Worm (Caenorhabditis elegans) whole organism, early embryonic: ENCODE data around the gene clec-34.

ENCODE experiments used
- B0310.2 ChIP-seq: sonication (generic microtip); optimal IDR thresholded peaks from 2 replicates; lab custom pipeline; 2016; ENCODE audit warnings: mild to moderate bottlenecking, missing genetic modification characterization, missing compliant biosample characterization
- ama-1 ChIP-seq: fragments of 150-350 bp; optimal IDR thresholded peaks from 2 replicates; lab custom pipeline; 2014
- ceh-13 ChIP-seq: fragments of 200-800 bp; sonication (Bioruptor generic); optimal IDR thresholded peaks from 2 replicates; lab custom pipeline; 2018; ENCODE audit warnings: mild to moderate bottlenecking, missing genetic modification characterization, missing compliant biosample characterization
- ceh-36 ChIP-seq: sonication (generic microtip); optimal IDR thresholded peaks from 2 replicates; lab custom pipeline; 2016; ENCODE audit warnings: missing genetic modification characterization, inconsistent platforms, missing compliant biosample characterization
- ets-7 ChIP-seq: sonication (generic microtip); optimal IDR thresholded peaks from 2 replicates; lab custom pipeline; 2016; ENCODE audit warnings: missing genotype, missing genetic modification characterization, missing compliant biosample characterization
- flt-1 ChIP-seq: fragments of 200-800 bp; sonication (Bioruptor generic); IDR thresholded peaks from 2 replicates; pipeline ENCODE4 v1.3.6; 2022; ENCODE audit warnings: missing genetic modification characterization, missing compliant biosample characterization
- hnd-1 ChIP-seq: sonication (generic microtip); optimal IDR thresholded peaks from 2 replicates; lab custom pipeline; 2016; ENCODE audit warnings: missing genetic modification characterization, missing compliant biosample characterization
- pes-1 ChIP-seq: fragments of 200-800 bp; sonication (Bioruptor generic); IDR thresholded peaks from 2 replicates; pipeline ENCODE4 v1.3.6; 2022; ENCODE audit warnings: missing genetic modification reagents, missing genetic modification characterization, missing compliant biosample characterization
- tbx-37 ChIP-seq: fragments of 200-800 bp; sonication (Bioruptor generic); conservative IDR thresholded peaks from 2 replicates; pipeline ENCODE4 v1.3.6; 2022; ENCODE audit warnings: missing genetic modification reagents, missing genetic modification characterization, missing compliant biosample characterization

ce11 chrV:16781974-16782373 is 46.4 kb downstream of the clec-34 start:
- no peak for TF ChIP-seq ets-7 (tag; lab: Kevin White, UChicago)
- no peak for TF ChIP-seq ceh-13 (GFP tag; lab: Kevin White, UChicago)
- no peak for TF ChIP-seq flt-1 (GFP tag; lab: Robert Waterston, UW)
- no peak for TF ChIP-seq pes-1 (GFP tag; lab: Robert Waterston, UW)
- TF ChIP-seq hnd-1 (tag; lab: Kevin White, UChicago), result no peak
- no peak for TF ChIP-seq ceh-36 (tag; lab: Kevin White, UChicago)
- no peak for TF ChIP-seq ama-1 (lab: Kevin White, UChicago)
- no peak for TF ChIP-seq B0310.2 (tag; lab: Kevin White, UChicago)
- TF ChIP-seq tbx-37 (GFP tag; lab: Robert Waterston, UW), result no peak
